Worm (Caenorhabditis elegans) whole organism, young adult: Measurements from ENCODE around the gene F54F2.6.
A peak's percentile ranks its signal among the peaks of the same experiment; 100 is the strongest.

Experiments used
- B0035.1 ChIP-seq: sonication (generic microtip); optimal IDR thresholded peaks from 2 replicates; lab custom pipeline; 2016; ENCODE audit warnings: missing genetic modification characterization, mild to moderate bottlenecking, missing compliant biosample characterization, missing genotype, missing genetic modification reagents
- B0336.3 ChIP-seq: fragments of 200-800 bp; sonication (Bioruptor generic); IDR thresholded peaks from 2 replicates; pipeline ENCODE4 v1.3.6; 2022; ENCODE audit warnings: missing genetic modification characterization, missing compliant biosample characterization
- F10E7.11 ChIP-seq: sonication (generic microtip); optimal IDR thresholded peaks from 2 replicates; lab custom pipeline; 2017; ENCODE audit warnings: mild to moderate bottlenecking, missing genetic modification characterization, moderate library complexity, missing compliant biosample characterization
- F23B12.7 ChIP-seq: sonication (generic microtip); optimal IDR thresholded peaks from 2 replicates; lab custom pipeline; 2017; ENCODE audit warnings: missing genetic modification characterization, mild to moderate bottlenecking, missing compliant biosample characterization, antibody characterized with exemption, moderate library complexity; ENCODE audit not compliant: insufficient read depth
- F37B4.10 ChIP-seq: fragments of 200-800 bp; sonication (Bioruptor generic); IDR thresholded peaks from 2 replicates; pipeline ENCODE4 v1.3.6; 2022; ENCODE audit warnings: missing genetic modification characterization, missing compliant biosample characterization
- F55B11.4 ChIP-seq: sonication (generic microtip); optimal IDR thresholded peaks from 2 replicates; lab custom pipeline; 2016; ENCODE audit warnings: missing compliant biosample characterization, missing genetic modification characterization, borderline replicate concordance; ENCODE audit not compliant: insufficient read depth
- F57A8.1 ChIP-seq: fragments of 200-800 bp; sonication (Bioruptor generic); optimal IDR thresholded peaks from 2 replicates; lab custom pipeline; 2018; ENCODE audit warnings: mild to moderate bottlenecking, missing genetic modification characterization, moderate library complexity, missing compliant biosample characterization
- K12H6.12 ChIP-seq: fragments of 200-800 bp; sonication (Bioruptor generic); optimal IDR thresholded peaks from 2 replicates; lab custom pipeline; 2018; ENCODE audit warnings: mild to moderate bottlenecking, missing genetic modification characterization, missing compliant biosample characterization
- T07F8.4 ChIP-seq: sonication (generic microtip); optimal IDR thresholded peaks from 2 replicates; lab custom pipeline; 2016; ENCODE audit warnings: mild to moderate bottlenecking, missing genetic modification characterization, moderate library complexity, missing compliant biosample characterization
- Y53G8AR.9 ChIP-seq: fragments of 200-800 bp; sonication (Bioruptor generic); conservative IDR thresholded peaks from 2 replicates; pipeline ENCODE4 v1.3.6; 2022; ENCODE audit warnings: missing genetic modification reagents, missing genetic modification characterization, missing compliant biosample characterization
- Y56A3A.18 ChIP-seq: fragments of 200-800 bp; sonication (Bioruptor generic); IDR thresholded peaks from 2 replicates; pipeline ENCODE4 v1.3.6; 2022; ENCODE audit warnings: missing genetic modification reagents, missing genetic modification characterization, missing compliant biosample characterization
- aptf-2 ChIP-seq: fragments of 200-800 bp; sonication (Bioruptor generic); conservative IDR thresholded peaks from 2 replicates; pipeline ENCODE4 v1.3.6; 2022; ENCODE audit warnings: missing genetic modification reagents, missing genetic modification characterization, missing compliant biosample characterization
- atf-7 ChIP-seq: sonication (generic microtip); optimal IDR thresholded peaks from 2 replicates; lab custom pipeline; 2017; ENCODE audit warnings: mild to moderate bottlenecking, missing genetic modification characterization, missing compliant biosample characterization
- attf-6 ChIP-seq: fragments of 200-800 bp; sonication (Bioruptor generic); IDR thresholded peaks from 2 replicates; pipeline ENCODE4 v1.3.6; 2022; ENCODE audit warnings: missing genetic modification reagents, missing genetic modification characterization, missing compliant biosample characterization
- bed-2 ChIP-seq: fragments of 200-800 bp; sonication (Bioruptor generic); IDR thresholded peaks from 2 replicates; pipeline ENCODE4 v1.3.6; 2022; ENCODE audit warnings: missing genetic modification reagents, missing genetic modification characterization, missing compliant biosample characterization
- ceh-100 ChIP-seq: fragments of 200-800 bp; sonication (Bioruptor generic); IDR thresholded peaks from 2 replicates; pipeline ENCODE4 v1.3.6; 2022; ENCODE audit warnings: missing genetic modification reagents, missing genetic modification characterization, missing compliant biosample characterization
- ceh-27 ChIP-seq: fragments of 200-800 bp; sonication (Bioruptor generic); optimal IDR thresholded peaks from 2 replicates; lab custom pipeline; 2018; ENCODE audit warnings: mild to moderate bottlenecking, missing genetic modification characterization, moderate library complexity, missing compliant biosample characterization
- ceh-79 ChIP-seq: sonication (generic microtip); optimal IDR thresholded peaks from 2 replicates; lab custom pipeline; 2017; ENCODE audit warnings: mild to moderate bottlenecking, missing genetic modification characterization, missing compliant biosample characterization
- die-1 ChIP-seq: sonication (generic microtip); optimal IDR thresholded peaks from 2 replicates; lab custom pipeline; 2016; ENCODE audit warnings: missing genotype, mild to moderate bottlenecking, missing genetic modification characterization, missing compliant biosample characterization
- ekl-4 ChIP-seq: fragments of 200-800 bp; sonication (Bioruptor generic); IDR thresholded peaks from 2 replicates; pipeline ENCODE4 v1.3.6; 2022; ENCODE audit warnings: missing genetic modification reagents, missing genetic modification characterization, missing compliant biosample characterization
- gei-17 ChIP-seq: fragments of 200-800 bp; sonication (Bioruptor generic); optimal IDR thresholded peaks from 2 replicates; lab custom pipeline; 2018; ENCODE audit warnings: mild to moderate bottlenecking, missing genetic modification characterization, missing compliant biosample characterization
- hlh-26 ChIP-seq: fragments of 200-800 bp; sonication (Bioruptor generic); conservative IDR thresholded peaks from 2 replicates; pipeline ENCODE4 v1.3.6; 2022; ENCODE audit warnings: missing genetic modification reagents, missing genetic modification characterization, missing compliant biosample characterization
- hmg-1.2 ChIP-seq: fragments of 200-800 bp; sonication (Bioruptor generic); IDR thresholded peaks from 2 replicates; pipeline ENCODE4 v1.3.6; 2022; ENCODE audit warnings: missing genetic modification reagents, missing genetic modification characterization, missing compliant biosample characterization
- hmg-20 ChIP-seq: fragments of 200-800 bp; sonication (Bioruptor generic); IDR thresholded peaks from 2 replicates; pipeline ENCODE4 v1.3.6; 2022; ENCODE audit warnings: missing genetic modification reagents, missing genetic modification characterization, missing compliant biosample characterization
- hsf-1 ChIP-seq: fragments of 200-800 bp; sonication (Bioruptor generic); IDR thresholded peaks from 2 replicates; pipeline ENCODE4 v1.3.6; 2022; ENCODE audit warnings: missing genetic modification reagents, missing genetic modification characterization, missing compliant biosample characterization
- lsl-1 ChIP-seq: fragments of 200-800 bp; sonication (Bioruptor generic); optimal IDR thresholded peaks from 2 replicates; lab custom pipeline; 2018; ENCODE audit warnings: mild to moderate bottlenecking, missing genetic modification characterization, moderate library complexity, missing compliant biosample characterization
- madf-10 ChIP-seq: sonication (generic microtip); optimal IDR thresholded peaks from 2 replicates; lab custom pipeline; 2016; ENCODE audit warnings: mild to moderate bottlenecking, missing genetic modification characterization, missing compliant biosample characterization
- madf-3 ChIP-seq: fragments of 200-800 bp; sonication (Bioruptor generic); IDR thresholded peaks from 2 replicates; pipeline ENCODE4 v1.3.6; 2022; ENCODE audit warnings: missing genetic modification reagents, missing genetic modification characterization, missing compliant biosample characterization
- mcd-1 ChIP-seq: fragments of 200-800 bp; sonication (Bioruptor generic); IDR thresholded peaks from 2 replicates; pipeline ENCODE4 v1.3.6; 2022; ENCODE audit warnings: missing genetic modification reagents, missing genetic modification characterization, missing compliant biosample characterization
- mes-4 ChIP-seq: sonication (generic microtip); optimal IDR thresholded peaks from 2 replicates; lab custom pipeline; 2016; ENCODE audit warnings: missing genotype, missing genetic modification characterization, missing compliant biosample characterization
- mxl-1 ChIP-seq: sonication (generic microtip); optimal IDR thresholded peaks from 2 replicates; lab custom pipeline; 2016; ENCODE audit warnings: missing genetic modification characterization, missing compliant biosample characterization
- nfya-1 ChIP-seq: sonication (generic microtip); optimal IDR thresholded peaks from 2 replicates; lab custom pipeline; 2017; ENCODE audit warnings: antibody characterized with exemption, missing compliant biosample characterization, missing genetic modification characterization, borderline replicate concordance; ENCODE audit not compliant: insufficient read depth
- nhr-27 ChIP-seq: fragments of 200-800 bp; sonication (Bioruptor generic); optimal IDR thresholded peaks from 2 replicates; lab custom pipeline; 2018; ENCODE audit warnings: mild to moderate bottlenecking, missing genetic modification characterization, moderate library complexity, missing compliant biosample characterization
- nhr-90 ChIP-seq: sonication (generic microtip); optimal IDR thresholded peaks from 2 replicates; lab custom pipeline; 2016; ENCODE audit warnings: missing genotype, mild to moderate bottlenecking, missing genetic modification characterization, missing compliant biosample characterization
- pbrm-1 ChIP-seq: fragments of 200-800 bp; sonication (Bioruptor generic); IDR thresholded peaks from 2 replicates; pipeline ENCODE4 v1.3.6; 2022; ENCODE audit warnings: missing genetic modification reagents, missing genetic modification characterization, missing compliant biosample characterization
- pha-4 ChIP-seq: fragments of 150-350 bp; sonication (generic microtip); optimal IDR thresholded peaks from 2 replicates; lab custom pipeline; 2014; ENCODE audit warnings: missing biosample characterization, missing genetic modification reagents, missing genetic modification characterization
- rec-8 ChIP-seq, 2 experiments: sonication (generic microtip); optimal IDR thresholded peaks; 2 replicates each; lab custom pipeline; 2016; ENCODE audit warnings: mild to moderate bottlenecking in 2 of 2, missing genetic modification characterization in 2 of 2, missing genetic modification reagents in 2 of 2, missing genotype in 2 of 2, missing biosample characterization in 1 of 2, missing compliant biosample characterization in 1 of 2, moderate library complexity in 1 of 2
- snpc-3.4 ChIP-seq: sonication (generic microtip); optimal IDR thresholded peaks from 2 replicates; lab custom pipeline; 2017; ENCODE audit warnings: missing genetic modification characterization, mild to moderate bottlenecking, missing compliant biosample characterization, antibody characterized with exemption, moderate library complexity, missing genotype, missing genetic modification reagents
- somi-1 ChIP-seq: fragments of 200-800 bp; sonication (Bioruptor generic); optimal IDR thresholded peaks from 2 replicates; lab custom pipeline; 2018; ENCODE audit warnings: mild to moderate bottlenecking, missing genetic modification characterization, missing compliant biosample characterization
- unc-130 ChIP-seq: sonication (generic microtip); optimal IDR thresholded peaks from 2 replicates; lab custom pipeline; 2016; ENCODE audit warnings: missing genetic modification reagents, missing genetic modification characterization, missing compliant biosample characterization
- unc-62 ChIP-seq: fragments of 150-350 bp; optimal IDR thresholded peaks from 2 replicates; lab custom pipeline; 2014; ENCODE audit warnings: missing biosample characterization, missing genetic modification reagents, missing genetic modification characterization
- xnd-1 ChIP-seq: sonication (generic microtip); optimal IDR thresholded peaks from 2 replicates; lab custom pipeline; 2016; ENCODE audit warnings: missing genotype, missing genetic modification reagents, missing genetic modification characterization, missing compliant biosample characterization
- ztf-22 ChIP-seq: fragments of 200-800 bp; sonication (Bioruptor generic); optimal IDR thresholded peaks from 2 replicates; lab custom pipeline; 2018; ENCODE audit warnings: mild to moderate bottlenecking, missing genetic modification characterization, moderate library complexity, missing compliant biosample characterization
- ztf-26 ChIP-seq: sonication (generic microtip); optimal IDR thresholded peaks from 2 replicates; lab custom pipeline; 2017; ENCODE audit warnings: missing genetic modification characterization, missing compliant biosample characterization

The F54F2.6 gene

ce11 chrIII:8818599-8818998, 18.1 kb upstream of the F54F2.6 start, which contains the start of gene pat-2:
TSS of gene pat-2 (plus strand) at chrIII:8818899.
- no peak for TF ChIP-seq atf-7 (tag; lab: Kevin White, UChicago)
- no peak for TF ChIP-seq mxl-1 (tag; lab: Kevin White, UChicago)
- no peak for TF ChIP-seq hlh-26 (GFP tag; lab: Robert Waterston, UW)
- no peak for TF ChIP-seq hmg-20
- no peak for TF ChIP-seq gei-17
- TF ChIP-seq nhr-90 (tag; lab: Kevin White, UChicago): no peak
- no peak for TF ChIP-seq Y56A3A.18
- no peak for TF ChIP-seq ztf-26 (tag; lab: Kevin White, UChicago)
- TF ChIP-seq madf-3 (GFP tag; lab: Robert Waterston, UW): no peak
- TF ChIP-seq madf-10 (tag; lab: Kevin White, UChicago): no peak
- no peak for TF ChIP-seq ekl-4 (GFP tag; lab: Robert Waterston, UW)
- TF ChIP-seq die-1 (tag; lab: Kevin White, UChicago): no peak
- no peak for TF ChIP-seq pbrm-1 (GFP tag; lab: Robert Waterston, UW)
- TF ChIP-seq pha-4 (tag; lab: Kevin White, UChicago): no peak
- no peak for TF ChIP-seq F10E7.11 (tag; lab: Kevin White, UChicago)
- TF ChIP-seq F37B4.10 (GFP tag; lab: Robert Waterston, UW): no peak
- TF ChIP-seq F57A8.1 (GFP tag; lab: Kevin White, UChicago): no peak
- TF ChIP-seq ceh-27 (GFP tag; lab: Kevin White, UChicago): no peak
- no peak for TF ChIP-seq bed-2 (GFP tag; lab: Robert Waterston, UW)

ce11 chrIII:8815699-8816098, 15.2 kb upstream of the F54F2.6 start:
- no peak for TF ChIP-seq F23B12.7 (tag; lab: Kevin White, UChicago)
- TF ChIP-seq B0336.3 (GFP tag; lab: Robert Waterston, UW): no peak
- no peak for TF ChIP-seq ztf-22 (GFP tag; lab: Kevin White, UChicago)
- TF ChIP-seq aptf-2 (GFP tag; lab: Robert Waterston, UW): no peak
- no peak for TF ChIP-seq F55B11.4
- TF ChIP-seq lsl-1 (GFP tag; lab: Kevin White, UChicago): no peak
- no peak for TF ChIP-seq nfya-1 (tag; lab: Kevin White, UChicago)
- no peak for TF ChIP-seq nhr-27 (tag; lab: Kevin White, UChicago)
- no peak for TF ChIP-seq xnd-1
- TF ChIP-seq snpc-3.4 (tag; lab: Kevin White, UChicago): no peak

ce11 chrIII:8811111-8811510, 10.6 kb upstream of the F54F2.6 start:
- TF ChIP-seq B0336.3 (GFP tag; lab: Robert Waterston, UW) (no peak), ceh-100 (GFP tag; lab: Robert Waterston, UW) (no peak), rec-8 (tag; optimal IDR thresholded peaks at IDR 0.05; lab: Kevin White, UChicago) (no peak), unc-130 (GFP tag; lab: Kevin White, UChicago) (no peak), Y53G8AR.9 (no peak)
- TF ChIP-seq, all 124 proteins: peak for 0

- TF ChIP-seq ceh-79 (tag; lab: Kevin White, UChicago): no peak
- TF ChIP-seq T07F8.4 (tag; lab: Kevin White, UChicago): no peak
- TF ChIP-seq mes-4: no peak
- TF ChIP-seq K12H6.12 (tag; lab: Kevin White, UChicago): no peak
- TF ChIP-seq hmg-1.2 (GFP tag; lab: Robert Waterston, UW): no peak
- no peak for TF ChIP-seq B0035.1 (tag; lab: Kevin White, UChicago)
- TF ChIP-seq madf-3 (GFP tag; lab: Robert Waterston, UW): no peak
- no peak for TF ChIP-seq hsf-1 (GFP tag; lab: Robert Waterston, UW)
- TF ChIP-seq somi-1 (GFP tag; lab: Kevin White, UChicago): no peak
- peak; percentile 83 for TF ChIP-seq mcd-1
- TF ChIP-seq attf-6 (GFP tag; lab: Robert Waterston, UW): no peak
- TF ChIP-seq unc-62 (GFP tag; lab: Kevin White, UChicago): no peak
- TF ChIP-seq ceh-27 (GFP tag; lab: Kevin White, UChicago): no peak
Measured at ce11 chrIII:8809245-8809971, 8.9 kb upstream of the F54F2.6 start, which contains the start of gene prx-19. TSS of gene prx-19 (minus strand) at chrIII:8809295.
